Worm (Caenorhabditis elegans) whole organism, L4 larva: ENCODE data around the gene C34B4.4.
A peak's percentile ranks its signal among the peaks of the same experiment; 100 is the strongest.

Source experiments
- F10B5.3 ChIP-seq: sonication (generic microtip); optimal IDR thresholded peaks from 2 replicates; lab custom pipeline; 2016; ENCODE audit warnings: mild to moderate bottlenecking, missing genetic modification characterization, missing compliant biosample characterization
- F49E8.2 ChIP-seq: sonication (generic microtip); optimal IDR thresholded peaks from 2 replicates; lab custom pipeline; 2016; ENCODE audit warnings: missing compliant biosample characterization, mild to moderate bottlenecking, missing genetic modification characterization, borderline replicate concordance
- ZK337.2 ChIP-seq: fragments of 200-800 bp; sonication (Bioruptor generic); IDR thresholded peaks from 2 replicates; pipeline ENCODE4 v1.3.6; 2022; ENCODE audit warnings: missing genetic modification reagents, missing genetic modification characterization, missing compliant biosample characterization
- ZK546.5 ChIP-seq, 2 experiments: sonication (generic microtip); optimal IDR thresholded peaks; 2 replicates each; lab custom pipeline; 2017; ENCODE audit warnings: missing biosample characterization in 2 of 2, missing genetic modification characterization in 2 of 2
- aha-1 ChIP-seq: fragments of 150-350 bp; peaks from one replicate; lab custom pipeline; 2014; ENCODE audit warnings: missing biosample characterization, missing genetic modification characterization
- ceh-20 ChIP-seq: fragments of 200-800 bp; sonication (Bioruptor generic); IDR thresholded peaks from 2 replicates; pipeline ENCODE4 v1.3.6; 2022; ENCODE audit warnings: missing genetic modification reagents, missing genetic modification characterization, missing compliant biosample characterization
- ceh-44 ChIP-seq: fragments of 200-800 bp; sonication (Bioruptor generic); IDR thresholded peaks from 2 replicates; pipeline ENCODE4 v1.3.6; 2022; ENCODE audit warnings: missing genetic modification reagents, missing genetic modification characterization, missing compliant biosample characterization
- cey-2 ChIP-seq: sonication (generic microtip); optimal IDR thresholded peaks from 3 replicates; lab custom pipeline; 2017; ENCODE audit warnings: missing genetic modification characterization, mild to moderate bottlenecking, missing compliant biosample characterization, antibody characterized with exemption, borderline replicate concordance; ENCODE audit not compliant: insufficient read depth
- daf-19 ChIP-seq: fragments of 200-800 bp; sonication (Bioruptor generic); conservative IDR thresholded peaks from 2 replicates; pipeline ENCODE4 v1.3.6; 2022; ENCODE audit warnings: missing genetic modification characterization, missing compliant biosample characterization
- gei-8 ChIP-seq: fragments of 200-800 bp; sonication (Bioruptor generic); optimal IDR thresholded peaks from 2 replicates; lab custom pipeline; 2018; ENCODE audit warnings: mild to moderate bottlenecking, missing genetic modification characterization, missing compliant biosample characterization
- hif-1 ChIP-seq, 2 experiments: sonication (generic microtip); optimal IDR thresholded peaks; 2 replicates each; lab custom pipeline; 2016 to 2017; ENCODE audit warnings: missing compliant biosample characterization in 2 of 2, missing genetic modification characterization in 2 of 2, missing genetic modification reagents in 2 of 2, missing genotype in 2 of 2, mild to moderate bottlenecking in 1 of 2
- hlh-11 ChIP-seq: fragments of 200-800 bp; sonication (Bioruptor generic); optimal IDR thresholded peaks from 2 replicates; lab custom pipeline; 2018; ENCODE audit warnings: mild to moderate bottlenecking, missing genetic modification characterization, missing compliant biosample characterization
- lin-15B ChIP-seq: fragments of 150-350 bp; sonication (generic microtip); optimal IDR thresholded peaks from 3 replicates; lab custom pipeline; 2014; ENCODE audit warnings: missing biosample characterization, missing genetic modification characterization
- mep-1 ChIP-seq: fragments of 150-350 bp; sonication (generic microtip); optimal IDR thresholded peaks from 3 replicates; lab custom pipeline; 2014; ENCODE audit warnings: missing biosample characterization, missing genetic modification characterization
- mes-2 ChIP-seq: sonication (generic microtip); optimal IDR thresholded peaks from 2 replicates; lab custom pipeline; 2016; ENCODE audit warnings: missing genotype, mild to moderate bottlenecking, missing genetic modification characterization, missing compliant biosample characterization; ENCODE audit not compliant: poor library complexity, severe bottlenecking
- mxl-2 ChIP-seq: fragments of 200-800 bp; sonication (Bioruptor generic); conservative IDR thresholded peaks from 2 replicates; pipeline ENCODE4 v1.3.6; 2022; ENCODE audit warnings: missing genetic modification reagents, missing genetic modification characterization, missing compliant biosample characterization
- nhr-111 ChIP-seq: fragments of 200-800 bp; sonication (Bioruptor generic); optimal IDR thresholded peaks from 2 replicates; lab custom pipeline; 2018; ENCODE audit warnings: mild to moderate bottlenecking, missing genetic modification characterization, missing compliant biosample characterization
- nhr-237 ChIP-seq: sonication (generic microtip); optimal IDR thresholded peaks from 2 replicates; lab custom pipeline; 2017; ENCODE audit warnings: missing biosample characterization, missing genetic modification characterization
- nhr-28 ChIP-seq: fragments of 150-350 bp; optimal IDR thresholded peaks from 2 replicates; lab custom pipeline; 2014; ENCODE audit warnings: missing biosample characterization, missing genetic modification characterization
- nhr-6 ChIP-seq: fragments of 150-350 bp; optimal IDR thresholded peaks from 2 replicates; lab custom pipeline; 2014; ENCODE audit warnings: missing biosample characterization, missing genetic modification characterization
- pha-4 ChIP-seq, 2 experiments: fragments of 150-350 bp in 1 of 2; fragments of 200-800 bp in 1 of 2; sonication (Bioruptor generic) in 1 of 2; IDR thresholded peaks in 1 of 2; optimal IDR thresholded peaks in 1 of 2; 2 replicates each; pipeline versions ENCODE4 v1.3.6 to Lab custom; 2014 to 2022; ENCODE audit warnings: missing genetic modification characterization in 2 of 2, missing genetic modification reagents in 2 of 2, missing biosample characterization in 1 of 2, missing compliant biosample characterization in 1 of 2
- set-16 ChIP-seq: fragments of 200-800 bp; sonication (Bioruptor generic); IDR thresholded peaks from 2 replicates; pipeline ENCODE4 v1.3.6; 2022; ENCODE audit warnings: missing genetic modification reagents, missing genetic modification characterization, missing compliant biosample characterization
- spr-1 ChIP-seq: sonication (generic microtip); optimal IDR thresholded peaks from 2 replicates; lab custom pipeline; 2016; ENCODE audit warnings: mild to moderate bottlenecking, missing genetic modification characterization, missing compliant biosample characterization
- spr-3 ChIP-seq: fragments of 200-800 bp; sonication (Bioruptor generic); optimal IDR thresholded peaks from 2 replicates; lab custom pipeline; 2018; ENCODE audit warnings: mild to moderate bottlenecking, missing genetic modification characterization, missing compliant biosample characterization
- unc-62 ChIP-seq, 3 experiments: fragments of 150-350 bp in 1 of 3; sonication (generic microtip); optimal IDR thresholded peaks in 2 of 3; peaks in 1 of 3; 1 replicate in 1 of 3; 2 replicates in 2 of 3; lab custom pipeline; 2014 to 2017; ENCODE audit warnings: missing biosample characterization in 3 of 3, missing genetic modification characterization in 3 of 3, missing genetic modification reagents in 3 of 3, missing genotype in 1 of 3
- zag-1 ChIP-seq: fragments of 150-350 bp; optimal IDR thresholded peaks from 2 replicates; lab custom pipeline; 2014; ENCODE audit warnings: missing biosample characterization, missing genetic modification characterization

The C34B4.4 gene

ce11 chrV:13049149-13049610 lies 41.0 kb upstream of the C34B4.4 start, which contains the start of gene W07G4.8 (continued):
- TF ChIP-seq unc-62 (GFP tag; optimal IDR thresholded peaks at IDR 0.05 in 1 of 2; lab: Kevin White, UChicago) (peak in 1 of 2 experiments; percentile 71), unc-62 (tag; optimal IDR thresholded peaks at IDR 0.05; lab: Kevin White, UChicago) (no peak), mes-2 (tag; lab: Kevin White, UChicago) (no peak), nhr-111 (GFP tag; lab: Kevin White, UChicago) (no peak)

DNA sequence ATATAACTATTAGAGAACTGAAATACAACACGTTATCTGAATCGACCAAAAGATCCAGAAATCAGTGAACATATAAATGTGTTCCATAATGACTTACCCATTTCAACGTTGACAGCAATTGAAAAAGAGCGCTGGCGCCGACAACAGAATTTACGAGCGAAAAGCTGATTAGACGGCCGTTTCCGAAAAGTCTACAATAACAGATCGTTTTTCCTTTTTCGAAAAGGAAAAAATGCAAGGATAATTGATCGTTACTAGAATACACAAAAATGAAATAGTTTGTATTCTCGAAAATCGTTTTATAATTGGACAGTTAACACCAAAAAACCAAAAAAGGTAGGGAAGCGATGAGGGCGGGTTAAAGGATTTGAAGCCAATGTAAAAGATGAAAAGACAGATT lies 36.6 kb upstream of the C34B4.4 start, which contains the start of gene srr-1:
TSS of gene srr-1 (minus strand) at position 101 of the 400 bp plus-strand sequence.
- TF ChIP-seq nhr-111 (GFP tag; lab: Kevin White, UChicago), result no peak
- TF ChIP-seq F49E8.2 (tag; lab: Kevin White, UChicago), result no peak
- no peak for TF ChIP-seq spr-1 (tag; lab: Kevin White, UChicago)
- no peak for TF ChIP-seq ZK546.5 (tag; optimal IDR thresholded peaks at IDR 0.05; lab: Kevin White, UChicago)
- no peak for TF ChIP-seq nhr-6 (tag; lab: Kevin White, UChicago)
- TF ChIP-seq lin-15B (tag; lab: Kevin White, UChicago), result no peak
- no peak for TF ChIP-seq spr-3 (GFP tag; lab: Kevin White, UChicago)
- TF ChIP-seq, all 104 proteins: peak for 0

ce11 chrV:13061836-13062235 lies 28.4 kb upstream of the C34B4.4 start, which contains the start of gene F42E8.1:
Gene F42E8.1 (plus strand): TSS chrV:13062136.
- no peak for TF ChIP-seq cey-2 (tag; lab: Kevin White, UChicago)
- TF ChIP-seq set-16 (GFP tag; lab: Robert Waterston, UW), result no peak

DNA sequence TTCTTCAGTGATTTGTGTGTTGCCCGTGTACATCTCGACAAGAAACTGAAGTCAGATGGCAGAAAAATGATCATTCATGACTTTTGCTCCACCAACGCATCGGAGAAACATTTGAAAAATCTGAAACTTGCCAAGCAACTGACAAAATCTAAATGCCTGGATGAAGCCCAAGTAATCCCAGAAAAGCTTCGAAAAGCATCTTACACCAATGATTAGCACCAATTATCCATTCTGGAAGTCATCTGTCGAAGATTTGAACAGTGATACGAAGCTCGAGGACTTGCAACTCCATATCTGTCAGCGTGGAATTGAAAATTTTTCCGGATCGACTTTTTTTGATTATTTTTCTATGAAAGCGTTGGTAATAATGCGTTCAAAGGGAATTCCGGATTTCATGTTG lies 26.8 kb upstream of the C34B4.4 start:
- TF ChIP-seq zag-1 (tag; lab: Kevin White, UChicago) (no peak), unc-62 (GFP tag; optimal IDR thresholded peaks at IDR 0.05 in 1 of 2; lab: Kevin White, UChicago) (peak in 1 of 2 experiments; percentile 91), unc-62 (tag; optimal IDR thresholded peaks at IDR 0.05; lab: Kevin White, UChicago) (no peak)

- TF ChIP-seq pha-4 (GFP tag; IDR thresholded peaks at IDR 0.05; lab: Robert Waterston, UW), result no peak
- TF ChIP-seq pha-4 (tag; optimal IDR thresholded peaks at IDR 0.05; lab: Kevin White, UChicago), result no peak
- no peak for TF ChIP-seq hif-1 (tag; optimal IDR thresholded peaks at IDR 0.05; lab: Kevin White, UChicago)
- TF ChIP-seq aha-1 (tag; lab: Kevin White, UChicago), result peak; percentile 56
- TF ChIP-seq nhr-237 (tag; lab: Kevin White, UChicago), result no peak
- 0 out of 2 replicates have a peak, but pooled peaks have one; percentile 31 for TF ChIP-seq ceh-44
- 0 out of 2 replicates have a peak, but pooled peaks have one; percentile 13 for TF ChIP-seq daf-19
- TF ChIP-seq mep-1 (tag; lab: Kevin White, UChicago), result no peak
- no peak for TF ChIP-seq F10B5.3
These were observed 26.0 kb upstream of the C34B4.4 start for ce11 chrV:13064164-13064563.

DNA sequence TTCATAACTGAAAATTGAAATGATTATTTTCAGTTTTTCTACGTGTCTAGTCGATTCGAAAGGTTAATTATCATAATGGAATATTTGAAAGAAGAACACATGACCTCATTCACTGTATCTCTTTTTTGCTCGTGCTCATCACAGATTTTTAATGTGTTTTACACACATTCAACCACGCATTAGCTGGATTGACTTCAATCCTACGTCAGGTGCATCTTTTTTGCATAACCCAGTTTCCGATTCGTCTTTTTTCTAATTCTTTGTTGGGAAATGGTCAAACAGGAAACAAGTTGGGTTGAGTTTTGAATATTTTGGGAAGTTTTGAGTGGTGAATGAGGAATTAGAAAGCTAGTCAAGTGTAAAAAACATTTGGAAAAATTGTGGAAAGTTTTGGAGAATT lies 19.9 kb upstream of the C34B4.4 start:
- TF ChIP-seq aha-1 (tag; lab: Kevin White, UChicago) (peak; percentile 91), hlh-11 (tag; lab: Kevin White, UChicago) (no peak)

DNA sequence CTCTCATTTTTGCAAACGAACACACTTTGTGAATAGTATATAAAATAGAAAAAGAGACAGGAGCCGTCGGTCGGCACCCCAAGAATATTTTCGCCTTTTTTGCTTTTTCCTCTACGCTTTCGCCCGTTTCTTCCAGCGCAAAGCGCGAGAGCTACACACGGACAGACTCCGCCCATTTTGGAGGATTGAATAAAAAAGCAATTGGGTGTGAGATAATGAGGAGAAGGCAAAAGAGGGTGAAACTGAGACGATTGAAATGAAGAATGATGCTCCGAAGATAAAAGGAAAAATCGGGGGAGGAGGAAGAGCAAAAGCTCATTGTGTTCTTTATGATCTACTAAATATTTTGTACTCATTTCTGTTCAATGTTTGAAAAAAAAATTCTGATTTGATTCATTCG lies 19.2 kb upstream of the C34B4.4 start, which contains the start of gene C34B4.3:
TSS of gene C34B4.3 (minus strand) at position 101 of the 400 bp plus-strand sequence.
- no peak for TF ChIP-seq ceh-44
- TF ChIP-seq mxl-2, result no peak
- TF ChIP-seq zag-1 (tag; lab: Kevin White, UChicago), result no peak
- no peak for TF ChIP-seq ceh-20 (GFP tag; lab: Robert Waterston, UW)
- no peak for TF ChIP-seq nhr-28 (tag; lab: Kevin White, UChicago)
- no peak for TF ChIP-seq gei-8 (GFP tag; lab: Kevin White, UChicago)
- TF ChIP-seq ZK337.2, result no peak
